Worm (Caenorhabditis elegans) whole organism, L3 larva: ENCODE data around the gene cri-3.

ENCODE experiments used
- R02D3.7 ChIP-seq: fragments of 150-350 bp; optimal IDR thresholded peaks from 2 replicates; lab custom pipeline; 2014; ENCODE audit warnings: missing biosample characterization, missing genetic modification characterization
- aly-2 ChIP-seq: fragments of 150-350 bp; optimal IDR thresholded peaks from 2 replicates; lab custom pipeline; 2014; ENCODE audit warnings: missing biosample characterization, missing genetic modification characterization
- ama-1 ChIP-seq: fragments of 150-350 bp; optimal IDR thresholded peaks from 2 replicates; lab custom pipeline; 2018
- ceh-16 ChIP-seq: sonication (generic microtip); optimal IDR thresholded peaks from 2 replicates; lab custom pipeline; 2017; ENCODE audit warnings: missing biosample characterization, missing genetic modification characterization
- ceh-28 ChIP-seq: fragments of 150-350 bp; optimal IDR thresholded peaks from 2 replicates; lab custom pipeline; 2014; ENCODE audit warnings: missing biosample characterization, missing genetic modification reagents, missing genetic modification characterization
- ceh-9 ChIP-seq: sonication (generic microtip); optimal IDR thresholded peaks from 2 replicates; lab custom pipeline; 2018; ENCODE audit warnings: missing biosample characterization, missing genetic modification characterization
- daf-12 ChIP-seq: fragments of 150-350 bp; optimal IDR thresholded peaks from 2 replicates; lab custom pipeline; 2014; ENCODE audit warnings: missing biosample characterization, missing genetic modification reagents, missing genetic modification characterization
- egl-27 ChIP-seq: sonication (generic microtip); optimal IDR thresholded peaks from 4 replicates; lab custom pipeline; 2017; ENCODE audit warnings: missing biosample characterization, missing genetic modification reagents, missing genetic modification characterization
- elt-2 ChIP-seq: sonication (generic microtip); optimal IDR thresholded peaks from 2 replicates; lab custom pipeline; 2016; ENCODE audit warnings: missing genetic modification reagents, mild to moderate bottlenecking, missing genetic modification characterization, missing compliant biosample characterization
- elt-3 ChIP-seq, 3 experiments: fragments of 150-350 bp in 1 of 3; sonication (generic microtip) in 2 of 3; optimal IDR thresholded peaks; 2 replicates in 2 of 3; 4 replicates in 1 of 3; lab custom pipeline; 2014 to 2017; ENCODE audit warnings: missing biosample characterization in 3 of 3, missing genetic modification characterization in 3 of 3
- eor-1 ChIP-seq, 2 experiments: fragments of 150-350 bp; optimal IDR thresholded peaks; 2 replicates each; lab custom pipeline; 2014 to 2018; ENCODE audit warnings: missing biosample characterization in 2 of 2, missing genetic modification characterization in 2 of 2
- fkh-10 ChIP-seq: sonication (generic microtip); optimal IDR thresholded peaks from 2 replicates; lab custom pipeline; 2017; ENCODE audit warnings: missing biosample characterization, missing genetic modification reagents, missing genetic modification characterization
- hmg-11 ChIP-seq: sonication (generic microtip); optimal IDR thresholded peaks from 2 replicates; lab custom pipeline; 2016; ENCODE audit warnings: missing genetic modification characterization, missing compliant biosample characterization
- jun-1 ChIP-seq: fragments of 150-350 bp; optimal IDR thresholded peaks from 2 replicates; lab custom pipeline; 2014; ENCODE audit warnings: missing biosample characterization, missing genetic modification reagents, missing genetic modification characterization
- lin-15B ChIP-seq: fragments of 150-350 bp; optimal IDR thresholded peaks from 2 replicates; lab custom pipeline; 2014; ENCODE audit warnings: missing biosample characterization, missing genetic modification characterization
- mdl-1 ChIP-seq: fragments of 150-350 bp; optimal IDR thresholded peaks from 2 replicates; lab custom pipeline; 2014; ENCODE audit warnings: missing biosample characterization, missing genetic modification characterization
- nfya-1 ChIP-seq: sonication (generic microtip); optimal IDR thresholded peaks from 2 replicates; lab custom pipeline; 2017; ENCODE audit warnings: missing genetic modification characterization, mild to moderate bottlenecking, missing compliant biosample characterization, antibody characterized with exemption, moderate library complexity; ENCODE audit not compliant: insufficient read depth
- nhr-23 ChIP-seq: fragments of 150-350 bp; optimal IDR thresholded peaks from 2 replicates; lab custom pipeline; 2014; ENCODE audit warnings: missing biosample characterization, missing genetic modification reagents, missing genetic modification characterization
- nhr-237 ChIP-seq: fragments of 150-350 bp; optimal IDR thresholded peaks from 2 replicates; lab custom pipeline; 2014; ENCODE audit warnings: missing biosample characterization, missing genetic modification characterization
- nhr-25 ChIP-seq: sonication (generic microtip); optimal IDR thresholded peaks from 2 replicates; lab custom pipeline; 2017; ENCODE audit warnings: missing biosample characterization, missing genetic modification characterization
- nhr-43 ChIP-seq: sonication (generic microtip); optimal IDR thresholded peaks from 2 replicates; lab custom pipeline; 2016; ENCODE audit warnings: mild to moderate bottlenecking, missing genetic modification characterization, missing compliant biosample characterization; ENCODE audit not compliant: poor library complexity, severe bottlenecking
- nhr-67 ChIP-seq: fragments of 150-350 bp; optimal IDR thresholded peaks from 2 replicates; lab custom pipeline; 2014; ENCODE audit warnings: missing biosample characterization, missing genetic modification characterization
- nhr-76 ChIP-seq: fragments of 150-350 bp; sonication (generic microtip); optimal IDR thresholded peaks from 5 replicates; lab custom pipeline; 2014; ENCODE audit warnings: missing biosample characterization, missing genetic modification characterization
- nhr-77 ChIP-seq: fragments of 150-350 bp; optimal IDR thresholded peaks from 2 replicates; lab custom pipeline; 2014; ENCODE audit warnings: missing biosample characterization, missing genetic modification characterization
- pha-4 ChIP-seq: fragments of 150-350 bp; optimal IDR thresholded peaks from 2 replicates; lab custom pipeline; 2014; ENCODE audit warnings: missing biosample characterization, missing genetic modification reagents, missing genetic modification characterization
- pqm-1 ChIP-seq: fragments of 150-350 bp; optimal IDR thresholded peaks from 2 replicates; lab custom pipeline; 2017; ENCODE audit warnings: missing biosample characterization, missing genetic modification characterization, inconsistent platforms
- sea-2 ChIP-seq: fragments of 150-350 bp; sonication (generic microtip); optimal IDR thresholded peaks from 4 replicates; lab custom pipeline; 2014; ENCODE audit warnings: missing biosample characterization, missing genetic modification reagents, missing genetic modification characterization
- skn-1 ChIP-seq: fragments of 150-350 bp; optimal IDR thresholded peaks from 2 replicates; lab custom pipeline; 2014; ENCODE audit warnings: missing biosample characterization, missing genetic modification characterization
- unc-62 ChIP-seq: fragments of 150-350 bp; sonication (generic microtip); optimal IDR thresholded peaks from 4 replicates; lab custom pipeline; 2014; ENCODE audit warnings: missing biosample characterization, missing genetic modification reagents, missing genetic modification characterization

The cri-3 gene

ce11 chrIII:3355791-3356190 lies 40.4 kb upstream of the cri-3 start:
- TF ChIP-seq nhr-237 (tag; lab: Kevin White, UChicago) (no peak), elt-3 (tag; optimal IDR thresholded peaks at IDR 0.05; lab: Kevin White, UChicago) (peak in 1 of 3 experiments; percentile 62)
- TF ChIP-seq, all 47 proteins: peak for 1

DNA sequence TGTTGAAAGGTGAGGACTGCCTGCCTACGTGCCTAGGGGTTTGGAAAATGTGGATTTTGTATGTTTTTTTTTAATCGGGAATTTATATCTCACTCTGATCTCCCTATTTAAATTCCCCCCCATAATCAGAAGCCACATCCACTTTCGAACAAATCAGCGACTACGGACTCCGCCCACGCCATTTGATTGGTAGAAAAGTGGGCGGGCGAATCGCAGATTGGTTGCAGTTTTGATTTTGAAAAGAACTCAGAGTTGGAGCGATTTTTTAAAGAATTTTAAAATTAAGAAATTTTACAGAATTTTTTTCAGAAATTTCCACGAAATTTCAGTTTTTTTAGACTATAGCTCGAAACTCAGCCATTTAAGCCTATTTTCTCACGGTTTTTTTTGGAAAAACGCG lies 36.1 kb upstream of the cri-3 start:
- no peak for TF ChIP-seq elt-2
- TF ChIP-seq nfya-1 (tag; lab: Kevin White, UChicago) = peak; percentile 84
- TF ChIP-seq ama-1 (lab: Kevin White, UChicago) = no peak
- TF ChIP-seq nhr-77 (tag; lab: Kevin White, UChicago) = no peak
- no peak for TF ChIP-seq eor-1 (tag; optimal IDR thresholded peaks at IDR 0.05; lab: Kevin White, UChicago)
- TF ChIP-seq skn-1 = no peak
- no peak for TF ChIP-seq nhr-43 (tag; lab: Kevin White, UChicago)

ce11 chrIII:3367772-3368171 lies 28.4 kb upstream of the cri-3 start:
- TF ChIP-seq nhr-67 (tag; lab: Kevin White, UChicago) (no peak), daf-12 (tag; lab: Kevin White, UChicago) (no peak), nhr-43 (tag; lab: Kevin White, UChicago) (peak; percentile 9), hmg-11 (tag; lab: Kevin White, UChicago) (no peak), nhr-25 (tag; lab: Kevin White, UChicago) (peak; percentile 17), aly-2 (no peak), elt-3 (tag; optimal IDR thresholded peaks at IDR 0.05; lab: Kevin White, UChicago) (no peak)

DNA sequence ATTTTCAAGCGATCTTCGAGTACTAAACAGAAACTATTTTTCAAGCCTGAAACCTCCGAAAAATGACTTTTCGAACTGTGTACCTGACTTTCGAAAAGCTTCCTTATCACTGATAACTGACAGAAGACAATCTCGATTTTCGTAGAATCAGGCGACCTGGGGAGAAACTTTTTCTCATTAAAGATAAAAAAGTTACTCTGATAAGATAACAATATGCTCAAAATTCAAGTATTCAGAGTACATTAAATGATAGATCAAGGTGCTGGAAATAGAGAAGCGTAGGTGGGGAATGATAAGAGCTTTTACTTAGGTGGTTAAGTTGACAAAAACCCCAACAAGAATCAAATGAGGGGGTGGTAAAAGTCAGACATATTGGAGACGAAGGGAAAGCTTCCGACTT lies 26.1 kb upstream of the cri-3 start, which contains the start of gene prk-2:
Gene prk-2, minus strand, starts transcription at position 156 of the 400 bp plus-strand sequence.
- TF ChIP-seq sea-2 (GFP tag; lab: Kevin White, UChicago) = no peak
- no peak for TF ChIP-seq nhr-76 (tag; lab: Kevin White, UChicago)
- no peak for TF ChIP-seq lin-15B (tag; lab: Kevin White, UChicago)
- TF ChIP-seq nfya-1 (tag; lab: Kevin White, UChicago) = no peak
- peak; percentile 19 for TF ChIP-seq jun-1 (tag; lab: Kevin White, UChicago)
- peak; percentile 8 for TF ChIP-seq ceh-28 (tag; lab: Kevin White, UChicago)
- peak; percentile 93 for TF ChIP-seq pqm-1 (tag; lab: Kevin White, UChicago)
- TF ChIP-seq mdl-1 (tag; lab: Kevin White, UChicago) = no peak
- no peak for TF ChIP-seq nhr-77 (tag; lab: Kevin White, UChicago)
- TF ChIP-seq ceh-9 (tag; lab: Kevin White, UChicago) = no peak
- no peak for TF ChIP-seq fkh-10 (GFP tag; lab: Kevin White, UChicago)
- no peak for TF ChIP-seq egl-27 (tag; lab: Kevin White, UChicago)
- peak; percentile 3 for TF ChIP-seq pha-4
- TF ChIP-seq aly-2 = no peak
- no peak for TF ChIP-seq nhr-237 (tag; lab: Kevin White, UChicago)
- peak; percentile 93 for TF ChIP-seq elt-2
- no peak for TF ChIP-seq R02D3.7 (tag; lab: Kevin White, UChicago)
- TF ChIP-seq nhr-43 (tag; lab: Kevin White, UChicago) = no peak
- TF ChIP-seq elt-3 (tag; optimal IDR thresholded peaks at IDR 0.05; lab: Kevin White, UChicago) = peak in 1 of 3 experiments; percentile 65
- TF ChIP-seq, all 47 proteins: peak for 6

ce11 chrIII:3370770-3371169 lies 25.4 kb upstream of the cri-3 start:
- TF ChIP-seq unc-62 (GFP tag; lab: Kevin White, UChicago) = no peak
- peak; percentile 33 for TF ChIP-seq elt-2

- TF ChIP-seq daf-12 (tag; lab: Kevin White, UChicago) = no peak
- peak; percentile 16 for TF ChIP-seq elt-2
- TF ChIP-seq lin-15B (tag; lab: Kevin White, UChicago) = no peak
- TF ChIP-seq ceh-16 (tag; lab: Kevin White, UChicago) = no peak
- no peak for TF ChIP-seq nhr-25 (tag; lab: Kevin White, UChicago)
- TF ChIP-seq nhr-23 (tag; lab: Kevin White, UChicago) = no peak
- TF ChIP-seq, all 47 proteins: peak for 1
Measured at ce11 chrIII:3372278-3372677, 23.9 kb upstream of the cri-3 start.
